Worm (Caenorhabditis elegans): ENCODE results near the gene metl-5.

The metl-5 gene

ce11 chrIII:4802707-4803106 is at the start of gene metl-5:
Gene metl-5 (plus strand): TSS chrIII:4803007.
- no peak for TF ChIP-seq tab-1 (GFP tag; IDR thresholded peaks at IDR 0.05)
- no peak for TF ChIP-seq klf-2 (GFP tag; conservative IDR thresholded peaks at IDR 0.05)
- TF ChIP-seq med-1 (GFP tag; optimal IDR thresholded peaks at IDR 0.05; ENCODE audit: insufficient read depth): no peak
- no peak for TF ChIP-seq T22C8.4 (GFP tag; IDR thresholded peaks at IDR 0.05)
- no peak for TF ChIP-seq ztf-29 (GFP tag; IDR thresholded peaks at IDR 0.05)
- no peak for TF ChIP-seq cog-1 (tag; optimal IDR thresholded peaks at IDR 0.05)
- no peak for TF ChIP-seq flt-1 (GFP tag; IDR thresholded peaks at IDR 0.05)
- TF ChIP-seq ztf-23 (GFP tag; IDR thresholded peaks at IDR 0.05): no peak
- TF ChIP-seq ref-1 (GFP tag; conservative IDR thresholded peaks at IDR 0.05): no peak

DNA sequence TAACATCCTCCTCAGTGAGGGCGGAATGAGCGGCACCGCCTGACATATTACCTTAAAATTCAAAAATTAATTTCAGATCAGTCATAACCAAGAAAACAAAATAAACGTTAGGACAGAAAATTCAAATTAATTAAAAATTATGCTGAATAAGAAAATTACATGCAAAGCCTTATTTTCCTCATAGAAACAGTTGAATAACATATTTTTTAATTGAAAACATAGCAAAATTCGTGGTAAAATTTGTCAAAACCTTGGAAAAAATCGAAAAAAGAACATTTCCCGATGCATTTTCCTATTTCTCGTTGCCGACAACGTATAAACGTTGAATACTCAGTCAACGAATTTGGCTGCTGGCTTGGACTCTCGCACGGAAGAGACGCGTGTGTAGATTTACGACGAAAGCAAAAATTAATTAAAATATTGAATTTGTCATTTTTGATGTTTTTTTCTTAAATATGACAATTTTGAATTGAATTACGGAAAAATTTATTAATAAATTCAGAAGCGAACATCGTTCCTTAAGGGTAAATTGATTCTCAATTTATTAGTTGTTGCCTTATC is 48.7 kb upstream of the metl-5 start, which contains the start of the genes rps-0 and rbg-3:
Gene rps-0, minus strand, starts transcription at position 51 of the 561 bp plus-strand sequence.
Gene rbg-3, plus strand, starts transcription at position 424 of the 561 bp plus-strand sequence.
- TF ChIP-seq ztf-23 (GFP tag; IDR thresholded peaks at IDR 0.05): peak; percentile 71; the same call in 1 of the 2 replicates
- TF ChIP-seq flt-1 (GFP tag; IDR thresholded peaks at IDR 0.05): no peak
- 0 out of 2 replicates have a peak, but pooled peaks have one; percentile 21 for TF ChIP-seq ztf-29 (GFP tag; IDR thresholded peaks at IDR 0.05)
- no peak for TF ChIP-seq ref-1 (GFP tag; conservative IDR thresholded peaks at IDR 0.05)
- TF ChIP-seq cog-1 (tag; optimal IDR thresholded peaks at IDR 0.05): peak; percentile 41

- TF ChIP-seq klf-2 (GFP tag; conservative IDR thresholded peaks at IDR 0.05) (peak; percentile 77; the same call in 1 of the 2 replicates), med-1 (GFP tag; optimal IDR thresholded peaks at IDR 0.05; ENCODE audit: insufficient read depth) (peak; percentile 39), ztf-29 (GFP tag; IDR thresholded peaks at IDR 0.05) (peak; percentile 66), cog-1 (tag; optimal IDR thresholded peaks at IDR 0.05) (peak; percentile 81), T22C8.4 (GFP tag; IDR thresholded peaks at IDR 0.05) (peak; percentile 72), tab-1 (GFP tag; IDR thresholded peaks at IDR 0.05) (peak; percentile 86), ztf-23 (GFP tag; IDR thresholded peaks at IDR 0.05) (peak; percentile 86), ref-1 (GFP tag; conservative IDR thresholded peaks at IDR 0.05) (0 out of 2 replicates have a peak, but pooled peaks have one; percentile 35), flt-1 (GFP tag; IDR thresholded peaks at IDR 0.05) (peak; percentile 87)
Measured at ce11 chrIII:4756983-4757382, 45.8 kb upstream of the metl-5 start, which contains the start of gene fbxl-2. Gene fbxl-2 (plus strand): TSS chrIII:4757260.

DNA sequence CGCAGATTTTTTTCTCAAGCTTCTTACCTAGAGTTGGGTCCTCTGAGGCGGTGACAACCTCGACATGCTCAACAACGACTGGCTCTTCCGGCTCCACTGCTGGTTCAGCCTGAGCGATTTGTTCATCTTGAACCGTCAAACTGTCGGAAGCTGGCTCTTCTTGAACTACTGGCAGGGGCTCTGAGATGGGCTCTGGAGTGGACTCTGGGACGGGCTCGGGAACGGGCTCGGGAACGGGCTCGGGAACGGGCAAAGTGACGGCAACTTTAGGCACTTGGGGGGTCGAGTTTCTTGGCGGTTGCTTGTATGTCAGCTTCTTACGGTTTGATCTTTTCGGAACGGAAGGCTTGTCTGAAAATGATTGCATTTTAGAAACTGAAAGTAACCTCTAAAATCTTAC is 40.0 kb upstream of the metl-5 start:
- TF ChIP-seq tab-1 (GFP tag; IDR thresholded peaks at IDR 0.05): no peak
- TF ChIP-seq ref-1 (GFP tag; conservative IDR thresholded peaks at IDR 0.05): no peak

DNA sequence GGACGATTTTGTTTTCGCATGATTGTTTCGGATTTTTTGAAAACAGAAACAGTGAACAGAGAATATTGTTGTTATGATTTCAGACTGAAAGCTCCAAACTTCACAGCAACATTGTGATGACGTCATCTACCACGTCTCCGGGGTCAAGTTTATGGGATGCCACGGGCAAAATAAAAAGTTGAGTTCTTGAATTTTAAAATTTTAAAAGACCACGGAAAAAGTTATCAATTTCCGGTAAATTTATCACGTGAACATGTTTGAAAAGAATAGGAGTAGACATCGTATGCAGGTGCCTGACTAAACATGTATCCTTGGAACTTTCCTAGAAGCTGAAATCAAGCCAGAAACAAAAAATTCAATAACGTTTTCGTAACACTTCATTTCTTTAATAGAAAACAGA is 39.3 kb upstream of the metl-5 start, which contains the start of gene B0393.4:
Gene B0393.4, minus strand, starts transcription at position 101 of the 400 bp plus-strand sequence.
- no peak for TF ChIP-seq ref-1 (GFP tag; conservative IDR thresholded peaks at IDR 0.05)
- TF ChIP-seq klf-2 (GFP tag; conservative IDR thresholded peaks at IDR 0.05): no peak
- TF ChIP-seq cog-1 (tag; optimal IDR thresholded peaks at IDR 0.05): no peak
- no peak for TF ChIP-seq med-1 (GFP tag; optimal IDR thresholded peaks at IDR 0.05; ENCODE audit: insufficient read depth)
- TF ChIP-seq tab-1 (GFP tag; IDR thresholded peaks at IDR 0.05): no peak
- no peak for TF ChIP-seq ztf-29 (GFP tag; IDR thresholded peaks at IDR 0.05)
- TF ChIP-seq flt-1 (GFP tag; IDR thresholded peaks at IDR 0.05): no peak
- no peak for TF ChIP-seq ztf-23 (GFP tag; IDR thresholded peaks at IDR 0.05)
- no peak for TF ChIP-seq T22C8.4 (GFP tag; IDR thresholded peaks at IDR 0.05)

ce11 chrIII:4765474-4765873 is 37.3 kb upstream of the metl-5 start, which contains the start of gene B0393.5:
Gene B0393.5 (plus strand): TSS chrIII:4765774.
- no peak for TF ChIP-seq flt-1 (GFP tag; IDR thresholded peaks at IDR 0.05)
- no peak for TF ChIP-seq T22C8.4 (GFP tag; IDR thresholded peaks at IDR 0.05)
- TF ChIP-seq med-1 (GFP tag; optimal IDR thresholded peaks at IDR 0.05; ENCODE audit: insufficient read depth): no peak
- TF ChIP-seq ref-1 (GFP tag; conservative IDR thresholded peaks at IDR 0.05): no peak
- TF ChIP-seq cog-1 (tag; optimal IDR thresholded peaks at IDR 0.05): no peak
- no peak for TF ChIP-seq ztf-29 (GFP tag; IDR thresholded peaks at IDR 0.05)
- TF ChIP-seq klf-2 (GFP tag; conservative IDR thresholded peaks at IDR 0.05): no peak
- TF ChIP-seq ztf-23 (GFP tag; IDR thresholded peaks at IDR 0.05): no peak
- TF ChIP-seq tab-1 (GFP tag; IDR thresholded peaks at IDR 0.05): no peak

- no peak for TF ChIP-seq ref-1 (GFP tag; conservative IDR thresholded peaks at IDR 0.05)
- no peak for TF ChIP-seq tab-1 (GFP tag; IDR thresholded peaks at IDR 0.05)
- no peak for TF ChIP-seq ztf-23 (GFP tag; IDR thresholded peaks at IDR 0.05)
Measured at ce11 chrIII:4766842-4767241, 36.0 kb upstream of the metl-5 start.

ce11 chrIII:4767869-4768645 is 34.8 kb upstream of the metl-5 start:
- no peak for TF ChIP-seq flt-1 (GFP tag; IDR thresholded peaks at IDR 0.05)
- TF ChIP-seq klf-2 (GFP tag; conservative IDR thresholded peaks at IDR 0.05): no peak
- TF ChIP-seq ztf-29 (GFP tag; IDR thresholded peaks at IDR 0.05): no peak
- TF ChIP-seq ref-1 (GFP tag; conservative IDR thresholded peaks at IDR 0.05): no peak
- no peak for TF ChIP-seq med-1 (GFP tag; optimal IDR thresholded peaks at IDR 0.05; ENCODE audit: insufficient read depth)
- no peak for TF ChIP-seq ztf-23 (GFP tag; IDR thresholded peaks at IDR 0.05)
- no peak for TF ChIP-seq cog-1 (tag; optimal IDR thresholded peaks at IDR 0.05)

DNA sequence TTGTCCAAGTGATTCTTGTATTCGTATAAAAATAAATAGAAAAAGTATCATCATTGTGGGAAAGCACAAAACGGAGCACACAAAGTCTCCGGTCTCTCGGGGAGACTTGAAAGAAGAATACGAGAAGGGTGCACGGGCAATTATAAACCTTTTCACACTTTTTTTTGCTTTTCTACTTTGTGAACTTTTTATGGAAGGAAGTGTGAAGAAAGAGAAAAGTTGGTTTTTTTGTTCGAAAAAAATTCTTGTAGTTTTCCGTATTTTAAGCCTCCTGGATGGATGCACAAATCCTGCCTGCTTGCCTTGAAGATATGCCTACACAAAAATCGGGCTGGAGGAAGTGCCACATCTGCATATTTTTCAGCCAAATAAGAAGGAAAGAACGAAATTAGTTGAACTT is 24.8 kb upstream of the metl-5 start, which contains the start of gene B0393.7:
Gene B0393.7, minus strand, starts transcription at position 101 of the 400 bp plus-strand sequence.
- TF ChIP-seq ztf-23 (GFP tag; IDR thresholded peaks at IDR 0.05) (no peak), ztf-29 (GFP tag; IDR thresholded peaks at IDR 0.05) (no peak), flt-1 (GFP tag; IDR thresholded peaks at IDR 0.05) (no peak), ref-1 (GFP tag; conservative IDR thresholded peaks at IDR 0.05) (no peak), T22C8.4 (GFP tag; IDR thresholded peaks at IDR 0.05) (no peak), cog-1 (tag; optimal IDR thresholded peaks at IDR 0.05) (no peak), klf-2 (GFP tag; conservative IDR thresholded peaks at IDR 0.05) (no peak), tab-1 (GFP tag; IDR thresholded peaks at IDR 0.05) (no peak), med-1 (GFP tag; optimal IDR thresholded peaks at IDR 0.05; ENCODE audit: insufficient read depth) (no peak)

All from whole organism, midembryonic.